Fruit fly (Drosophila melanogaster): ENCODE measurements around the gene Lsp1beta.

Gene Lsp1beta

DNA sequence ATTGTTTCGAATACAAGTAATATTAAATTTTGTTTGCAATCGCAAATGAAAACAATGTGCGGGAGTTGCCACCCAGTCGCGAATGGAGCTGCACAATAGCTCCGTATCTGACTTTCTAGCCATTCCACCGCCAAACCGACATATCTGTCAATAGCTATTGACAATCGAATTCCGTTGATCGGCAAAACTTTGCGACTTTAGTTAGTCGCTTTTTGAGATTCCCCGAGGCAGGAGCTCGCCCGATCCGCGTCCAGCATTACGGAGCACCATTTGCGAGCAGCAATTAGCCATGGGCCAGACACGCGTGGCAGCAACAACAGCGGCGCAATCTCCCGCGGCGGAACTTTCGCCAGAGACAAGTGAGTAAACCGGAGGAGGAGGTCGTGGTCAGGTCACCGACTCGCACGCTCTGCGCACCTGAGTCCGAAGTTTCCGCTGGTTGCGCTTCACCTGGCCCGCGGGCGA, 45.6 kb upstream of the Lsp1beta start, which contains the start of the genes CG4291 and kraken (continued):
- TF ChIP-seq cwo (GFP tag; optimal IDR thresholded peaks at IDR 0.05) (peak; percentile 54), Taf1 (GFP tag; IDR thresholded peaks at IDR 0.05) (0 out of 2 replicates have a peak, but pooled peaks have one; percentile 7), ATbp (GFP tag; optimal IDR thresholded peaks at IDR 0.05) (no peak), pum (GFP tag; optimal IDR thresholded peaks at IDR 0.05) (peak; percentile 43), B-H2 (GFP tag; optimal IDR thresholded peaks at IDR 0.05) (peak; percentile 85), ERR (GFP tag; optimal IDR thresholded peaks at IDR 0.05) (peak; percentile 53), Hmr (GFP tag; optimal IDR thresholded peaks at IDR 0.05) (peak; percentile 72), sug (tag; optimal IDR thresholded peaks at IDR 0.05) (peak; percentile 69), tap (tag; optimal IDR thresholded peaks at IDR 0.05) (peak; percentile 51), ewg (GFP tag; optimal IDR thresholded peaks at IDR 0.05) (peak; percentile 31), nerfin-2 (GFP tag; IDR thresholded peaks at IDR 0.05; ENCODE audit: partially characterized antibody) (0 out of 2 replicates have a peak, but pooled peaks have one; percentile 31), CG14710 (tag; optimal IDR thresholded peaks at IDR 0.05) (peak; percentile 50), fu2 (GFP tag; optimal IDR thresholded peaks at IDR 0.05) (peak; percentile 39), so (GFP tag; IDR thresholded peaks at IDR 0.05) (peak; percentile 50; the same call in 1 of the 3 replicates), bsh (GFP tag; optimal IDR thresholded peaks at IDR 0.05) (peak in 1 of 2 experiments; percentile 41), gsb-n (tag; optimal IDR thresholded peaks at IDR 0.05) (peak; percentile 63), Dll (GFP tag; IDR thresholded peaks at IDR 0.05; ENCODE audit: partially characterized antibody) (0 out of 4 replicates have a peak, but pooled peaks have one; percentile 37), CG2202 (tag; optimal IDR thresholded peaks at IDR 0.05) (no peak), Med (GFP tag) (peak; percentile 95), mld (GFP tag; IDR thresholded peaks at IDR 0.05; ENCODE audit: partially characterized antibody) (no peak), NK7.1 (GFP tag; optimal IDR thresholded peaks at IDR 0.05) (no peak), eyg (GFP tag; optimal IDR thresholded peaks at IDR 0.05) (peak; percentile 50), CG14667 (GFP tag; IDR thresholded peaks at IDR 0.05) (peak; percentile 26; the same call in 1 of the 2 replicates), Awh (GFP tag; IDR thresholded peaks at IDR 0.05) (0 out of 2 replicates have a peak, but pooled peaks have one; percentile 17), slbo (GFP tag; IDR thresholded peaks at IDR 0.05) (peak; percentile 85), CG11456 (GFP tag; IDR thresholded peaks at IDR 0.05) (peak; percentile 84), ssp (GFP tag; IDR thresholded peaks at IDR 0.05) (peak; percentile 31; the same call in 1 of the 2 replicates), gcm2 (GFP tag; optimal IDR thresholded peaks at IDR 0.05) (no peak), CG8944 (GFP tag; optimal IDR thresholded peaks at IDR 0.05) (peak; percentile 43), CG10321 (GFP tag; IDR thresholded peaks at IDR 0.05) (peak; percentile 42; the same call in 1 of the 2 replicates), org-1 (GFP tag; optimal IDR thresholded peaks at IDR 0.05) (peak; percentile 20), CG11696 (GFP tag; IDR thresholded peaks at IDR 0.05) (no peak), Atf-2 (GFP tag; optimal IDR thresholded peaks at IDR 0.05) (no peak), Doc2 (GFP tag; IDR thresholded peaks at IDR 0.05) (no peak), CG13775 (GFP tag; optimal IDR thresholded peaks at IDR 0.05) (no peak), Lim3 (GFP tag; IDR thresholded peaks at IDR 0.05) (no peak), CG3281 (GFP tag; optimal IDR thresholded peaks at IDR 0.05) (peak; percentile 37), HmgZ (tag; optimal IDR thresholded peaks at IDR 0.05) (peak; percentile 83), phol (tag; optimal IDR thresholded peaks at IDR 0.05) (peak; percentile 52), CG3065 (GFP tag; optimal IDR thresholded peaks at IDR 0.05) (no peak), CG12299 (tag; optimal IDR thresholded peaks at IDR 0.05) (no peak), CG13123 (GFP tag; optimal IDR thresholded peaks at IDR 0.05) (no peak), CG8765 (GFP tag; IDR thresholded peaks at IDR 0.05) (no peak), CG16813 (GFP tag; IDR thresholded peaks at IDR 0.05; ENCODE audit: partially characterized antibody) (peak; percentile 44; the same call in 2 of the 3 replicates), Hr39 (optimal IDR thresholded peaks at IDR 0.05) (no peak), h (optimal IDR thresholded peaks at IDR 0.05) (no peak), crp (GFP tag; optimal IDR thresholded peaks at IDR 0.05) (no peak), toy (GFP tag; IDR thresholded peaks at IDR 0.05) (no peak), CG15269 (tag; optimal IDR thresholded peaks at IDR 0.05) (peak; percentile 61), CG8290 (GFP tag; optimal IDR thresholded peaks at IDR 0.05) (no peak), CG8290 (tag; optimal IDR thresholded peaks at IDR 0.05) (peak in 1 of 2 experiments; percentile 95)

Measured in whole organism, embryonic.